Worm (Caenorhabditis elegans): ENCODE results near the gene Y22F5A.11.

DNA sequence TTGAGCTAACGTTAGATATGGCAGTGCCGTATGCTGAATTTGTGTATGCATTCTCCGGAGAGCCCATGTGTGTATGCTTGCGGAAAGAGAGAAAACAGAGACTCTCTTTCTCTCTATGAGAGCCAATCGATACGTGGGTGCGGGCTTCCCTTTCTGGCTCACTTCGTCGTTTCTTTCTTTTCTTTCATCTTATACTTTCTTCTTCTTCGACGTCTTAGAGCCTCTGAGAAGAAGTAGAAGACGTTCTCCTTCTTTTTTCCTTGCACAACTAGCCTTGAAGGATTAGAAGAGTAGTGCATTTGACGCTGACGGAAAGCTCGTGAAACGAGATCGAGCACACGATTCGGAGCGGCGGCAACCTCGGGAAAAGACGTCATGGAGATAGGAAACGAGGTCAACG, 1.6 kb downstream of the Y22F5A.11 start:
- TF ChIP-seq ref-1 (GFP tag; conservative IDR thresholded peaks at IDR 0.05) (no peak), klf-2 (GFP tag; conservative IDR thresholded peaks at IDR 0.05) (no peak), tab-1 (GFP tag; IDR thresholded peaks at IDR 0.05) (no peak), T22C8.4 (GFP tag; IDR thresholded peaks at IDR 0.05) (0 out of 2 replicates have a peak, but pooled peaks have one; percentile 45), flt-1 (GFP tag; IDR thresholded peaks at IDR 0.05) (no peak)

Data from whole organism, midembryonic.